Worm (Caenorhabditis elegans): ENCODE data around the gene sph-1.

sph-1 gene

ce11 chrIV:8107502-8107901 is 25.9 kb downstream of the sph-1 start, which contains the start of gene rabs-5:
Gene rabs-5, minus strand, starts transcription at chrIV:8107602.
- TF ChIP-seq zip-4 (GFP tag; optimal IDR thresholded peaks at IDR 0.05) (no peak), ceh-63 (GFP tag; optimal IDR thresholded peaks at IDR 0.05) (no peak), F16B12.6 (tag; optimal IDR thresholded peaks at IDR 0.05) (no peak), hpl-2 (GFP tag; optimal IDR thresholded peaks at IDR 0.05) (no peak), nhr-12 (tag; optimal IDR thresholded peaks at IDR 0.05) (no peak), unc-86 (tag; optimal IDR thresholded peaks at IDR 0.05) (no peak), unc-62 (GFP tag; optimal IDR thresholded peaks at IDR 0.05) (no peak), nhr-19 (GFP tag; conservative IDR thresholded peaks at IDR 0.05) (no peak), nhr-76 (tag; optimal IDR thresholded peaks at IDR 0.05) (no peak), C34B4.2 (tag; optimal IDR thresholded peaks at IDR 0.05) (no peak), pqm-1 (tag; optimal IDR thresholded peaks at IDR 0.05) (no peak), egl-27 (tag; optimal IDR thresholded peaks at IDR 0.05) (no peak), elt-2 (tag; optimal IDR thresholded peaks at IDR 0.05) (no peak), sup-37 (GFP tag; optimal IDR thresholded peaks at IDR 0.05) (no peak)

DNA sequence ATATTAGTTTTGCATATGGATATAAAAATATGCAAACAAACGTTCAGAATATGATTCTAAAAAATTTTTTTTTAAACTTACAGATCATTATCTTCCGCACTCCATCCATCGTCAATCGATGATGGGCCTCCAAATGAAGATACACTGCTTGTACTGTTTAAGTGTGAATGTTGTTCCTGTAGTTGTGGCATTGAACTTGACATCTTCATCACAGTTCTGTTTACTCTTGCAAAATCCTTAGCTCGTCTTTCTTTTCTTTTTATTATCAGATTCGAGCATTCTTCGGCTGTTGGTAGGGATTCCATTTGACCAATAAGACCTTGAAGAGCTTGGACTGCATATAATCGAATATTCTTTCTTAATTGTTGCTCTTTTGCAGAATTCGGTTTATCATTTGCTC is 28.3 kb downstream of the sph-1 start:
- no peak for TF ChIP-seq ces-1 (GFP tag; optimal IDR thresholded peaks at IDR 0.05)
- TF ChIP-seq aly-2 (tag; optimal IDR thresholded peaks at IDR 0.05) = no peak
- TF ChIP-seq hpl-2 (GFP tag; optimal IDR thresholded peaks at IDR 0.05) = no peak
- TF ChIP-seq pax-3 (tag; optimal IDR thresholded peaks at IDR 0.05) = no peak
- no peak for TF ChIP-seq mef-2 (tag; optimal IDR thresholded peaks at IDR 0.05)
- no peak for TF ChIP-seq nhr-19 (GFP tag; conservative IDR thresholded peaks at IDR 0.05)
- TF ChIP-seq F16B12.6 (tag; optimal IDR thresholded peaks at IDR 0.05) = no peak
- TF ChIP-seq nhr-28 (tag; optimal IDR thresholded peaks at IDR 0.05) = no peak
- TF ChIP-seq nhr-47 (tag; optimal IDR thresholded peaks at IDR 0.05) = no peak
- TF ChIP-seq snpc-4 (tag; optimal IDR thresholded peaks at IDR 0.05) = no peak
- no peak for TF ChIP-seq C16A3.4 (tag; optimal IDR thresholded peaks at IDR 0.05)
- TF ChIP-seq elt-3 (tag; optimal IDR thresholded peaks at IDR 0.05) = no peak

DNA sequence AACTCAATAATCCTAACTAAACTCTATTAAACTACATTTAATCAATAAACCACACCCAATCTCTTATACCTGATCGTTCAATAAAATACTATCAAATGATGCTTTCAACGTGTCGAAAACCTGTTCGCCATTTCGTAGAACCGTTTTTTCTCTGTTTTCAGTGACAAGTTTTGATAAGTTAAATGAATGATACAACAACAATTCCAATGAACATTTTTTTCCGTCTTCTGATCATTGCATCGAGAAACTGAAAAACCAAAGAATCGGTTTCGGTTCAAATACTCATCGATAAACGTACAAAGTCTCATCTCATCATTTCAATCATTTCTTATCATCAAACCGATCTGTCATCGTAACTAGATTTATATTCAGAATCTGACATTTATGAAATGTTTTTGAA is 30.2 kb downstream of the sph-1 start:
- TF ChIP-seq pag-3 (tag; optimal IDR thresholded peaks at IDR 0.05; ENCODE audit: borderline replicate concordance, insufficient read depth) (no peak), snu-23 (GFP tag; optimal IDR thresholded peaks at IDR 0.05) (peak; percentile 0), nhr-85 (tag) (peak; percentile 86), elt-2 (tag; optimal IDR thresholded peaks at IDR 0.05) (no peak), elt-3 (tag; optimal IDR thresholded peaks at IDR 0.05) (peak in 5 of 6 experiments; percentile 16 to 83 (median 64)), lin-13 (GFP tag; optimal IDR thresholded peaks at IDR 0.05) (no peak), fkh-8 (tag; optimal IDR thresholded peaks at IDR 0.05) (no peak), lin-14 (GFP tag; optimal IDR thresholded peaks at IDR 0.05) (peak; percentile 26), skn-1 (tag; optimal IDR thresholded peaks at IDR 0.05) (no peak), mdl-1 (tag; optimal IDR thresholded peaks at IDR 0.05) (no peak), tlp-1 (tag; optimal IDR thresholded peaks at IDR 0.05) (no peak), ceh-8 (GFP tag; optimal IDR thresholded peaks at IDR 0.05) (no peak), tbx-2 (tag; optimal IDR thresholded peaks at IDR 0.05) (peak; percentile 32), ceh-88 (GFP tag; IDR thresholded peaks at IDR 0.05) (no peak), pax-3 (tag; optimal IDR thresholded peaks at IDR 0.05) (no peak), nhr-90 (tag; optimal IDR thresholded peaks at IDR 0.05; ENCODE audit: poor library complexity) (peak; percentile 12), ztf-4 (tag; optimal IDR thresholded peaks at IDR 0.05) (no peak), blmp-1 (tag; optimal IDR thresholded peaks at IDR 0.05) (peak; percentile 34), sptf-1 (tag; optimal IDR thresholded peaks at IDR 0.05) (no peak), mep-1 (tag; optimal IDR thresholded peaks at IDR 0.05) (no peak), lin-35 (GFP tag; optimal IDR thresholded peaks at IDR 0.05) (peak in 1 of 2 experiments; percentile 21), nhr-20 (tag; optimal IDR thresholded peaks at IDR 0.05) (peak; percentile 86), Y116A8C.19 (tag; optimal IDR thresholded peaks at IDR 0.05; ENCODE audit: borderline replicate concordance) (no peak), efl-1 (optimal IDR thresholded peaks at IDR 0.05) (no peak), efl-1 (GFP tag; optimal IDR thresholded peaks at IDR 0.05 in 1 of 2) (no peak), mab-9 (GFP tag; IDR thresholded peaks at IDR 0.05) (no peak), nhr-71 (tag; optimal IDR thresholded peaks at IDR 0.05) (peak; percentile 43)
